Worm (Caenorhabditis elegans) whole organism, L1 larva: ENCODE results near the gene C08F8.6.

Experiments used
- C04F5.9 ChIP-seq: sonication (generic microtip); optimal IDR thresholded peaks from 2 replicates; lab custom pipeline; 2016; ENCODE audit warnings: missing genetic modification characterization, missing compliant biosample characterization
- Y116A8C.19 ChIP-seq: sonication (generic microtip); optimal IDR thresholded peaks from 2 replicates; lab custom pipeline; 2016; ENCODE audit warnings: missing compliant biosample characterization, missing genetic modification characterization, borderline replicate concordance
- aly-2 ChIP-seq: fragments of 150-350 bp; optimal IDR thresholded peaks from 2 replicates; lab custom pipeline; 2014; ENCODE audit warnings: missing biosample characterization, missing genetic modification characterization
- blmp-1 ChIP-seq: fragments of 150-350 bp; optimal IDR thresholded peaks from 2 replicates; lab custom pipeline; 2014; ENCODE audit warnings: missing biosample characterization, missing genetic modification characterization
- ceh-63 ChIP-seq: fragments of 200-800 bp; sonication (Bioruptor generic); optimal IDR thresholded peaks from 2 replicates; lab custom pipeline; 2018; ENCODE audit warnings: mild to moderate bottlenecking, missing genetic modification characterization, missing compliant biosample characterization
- ceh-8 ChIP-seq: fragments of 200-800 bp; sonication (Bioruptor generic); optimal IDR thresholded peaks from 2 replicates; lab custom pipeline; 2018; ENCODE audit warnings: mild to moderate bottlenecking, missing genetic modification characterization, moderate library complexity, missing compliant biosample characterization
- ceh-88 ChIP-seq: fragments of 200-800 bp; sonication (Bioruptor generic); IDR thresholded peaks from 2 replicates; pipeline ENCODE4 v1.3.6; 2022; ENCODE audit warnings: missing genetic modification characterization, missing compliant biosample characterization
- ceh-90 ChIP-seq: sonication (generic microtip); optimal IDR thresholded peaks from 2 replicates; lab custom pipeline; 2016; ENCODE audit warnings: missing genetic modification characterization, missing compliant biosample characterization
- dpl-1 ChIP-seq, 3 experiments: fragments of 150-350 bp in 2 of 3; sonication (generic microtip) in 1 of 3; optimal IDR thresholded peaks; 2 replicates each; lab custom pipeline; 2014 to 2017; ENCODE audit warnings: missing biosample characterization in 3 of 3, missing genetic modification characterization in 3 of 3, missing genetic modification reagents in 3 of 3
- dsc-1 ChIP-seq: sonication (generic microtip); optimal IDR thresholded peaks from 2 replicates; lab custom pipeline; 2016; ENCODE audit warnings: mild to moderate bottlenecking, missing genetic modification characterization, missing compliant biosample characterization
- efl-3 ChIP-seq: fragments of 200-800 bp; sonication (Bioruptor generic); optimal IDR thresholded peaks from 2 replicates; lab custom pipeline; 2018; ENCODE audit warnings: mild to moderate bottlenecking, missing genetic modification characterization, missing compliant biosample characterization
- egl-27 ChIP-seq, 2 experiments: fragments of 150-350 bp in 1 of 2; sonication (generic microtip); optimal IDR thresholded peaks; 3 replicates each; lab custom pipeline; 2017 to 2018; ENCODE audit warnings: missing biosample characterization in 2 of 2, missing genetic modification characterization in 2 of 2, missing genetic modification reagents in 2 of 2
- elt-2 ChIP-seq: sonication (generic microtip); optimal IDR thresholded peaks from 2 replicates; lab custom pipeline; 2016; ENCODE audit warnings: missing genetic modification characterization, mild to moderate bottlenecking, inconsistent platforms, missing compliant biosample characterization, missing genetic modification reagents
- elt-3 ChIP-seq, 6 experiments: fragments of 150-350 bp in 1 of 6; sonication (generic microtip); optimal IDR thresholded peaks; 2 replicates each; lab custom pipeline; 2017 to 2018; ENCODE audit warnings: missing biosample characterization in 6 of 6, missing genetic modification characterization in 6 of 6, inconsistent platforms in 1 of 6
- ets-5 ChIP-seq: fragments of 200-800 bp; sonication (Bioruptor generic); IDR thresholded peaks from 2 replicates; pipeline ENCODE4 v1.3.6; 2022; ENCODE audit warnings: missing genetic modification characterization, missing compliant biosample characterization
- fkh-10 ChIP-seq: sonication (generic microtip); optimal IDR thresholded peaks from 2 replicates; lab custom pipeline; 2017; ENCODE audit warnings: missing biosample characterization, missing genetic modification reagents, missing genetic modification characterization
- fkh-4 ChIP-seq: sonication (generic microtip); optimal IDR thresholded peaks from 2 replicates; lab custom pipeline; 2016; ENCODE audit warnings: missing compliant biosample characterization, missing genetic modification characterization, borderline replicate concordance
- grh-1 ChIP-seq: fragments of 200-800 bp; sonication (Bioruptor generic); IDR thresholded peaks from 2 replicates; pipeline ENCODE4 v1.3.6; 2022; ENCODE audit warnings: missing genetic modification reagents, missing genetic modification characterization, missing compliant biosample characterization
- hlh-4 ChIP-seq: sonication (generic microtip); optimal IDR thresholded peaks from 2 replicates; lab custom pipeline; 2016; ENCODE audit warnings: mild to moderate bottlenecking, missing genetic modification characterization, missing compliant biosample characterization
- irx-1 ChIP-seq: sonication (generic microtip); optimal IDR thresholded peaks from 2 replicates; lab custom pipeline; 2016; ENCODE audit warnings: missing genetic modification characterization, missing compliant biosample characterization
- lin-14 ChIP-seq: fragments of 200-800 bp; sonication (Bioruptor generic); optimal IDR thresholded peaks from 2 replicates; lab custom pipeline; 2018; ENCODE audit warnings: mild to moderate bottlenecking, missing genetic modification characterization, moderate library complexity, missing compliant biosample characterization
- lin-15B ChIP-seq: fragments of 150-350 bp; sonication (generic microtip); optimal IDR thresholded peaks from 3 replicates; lab custom pipeline; 2014; ENCODE audit warnings: missing biosample characterization, missing genetic modification characterization
- lin-35 ChIP-seq, 2 experiments: fragments of 150-350 bp; optimal IDR thresholded peaks; 2 replicates each; lab custom pipeline; 2014; ENCODE audit warnings: missing biosample characterization in 2 of 2, missing genetic modification characterization in 2 of 2, missing genetic modification reagents in 2 of 2
- lin-39 ChIP-seq: fragments of 150-350 bp; optimal IDR thresholded peaks from 2 replicates; lab custom pipeline; 2014; ENCODE audit warnings: missing biosample characterization, missing genetic modification reagents, missing genetic modification characterization
- lir-3 ChIP-seq: sonication (generic microtip); optimal IDR thresholded peaks from 2 replicates; lab custom pipeline; 2016; ENCODE audit warnings: mild to moderate bottlenecking, missing genetic modification characterization, moderate library complexity, missing compliant biosample characterization; ENCODE audit not compliant: poor library complexity
- mab-9 ChIP-seq: fragments of 200-800 bp; sonication (Bioruptor generic); IDR thresholded peaks from 2 replicates; pipeline ENCODE4 v1.3.6; 2022; ENCODE audit warnings: missing genetic modification reagents, missing genetic modification characterization, missing compliant biosample characterization
- mef-2 ChIP-seq: fragments of 150-350 bp; optimal IDR thresholded peaks from 2 replicates; lab custom pipeline; 2014; ENCODE audit warnings: missing biosample characterization, missing genetic modification characterization
- mep-1 ChIP-seq: fragments of 150-350 bp; optimal IDR thresholded peaks from 2 replicates; lab custom pipeline; 2014; ENCODE audit warnings: missing biosample characterization, missing genetic modification characterization
- nhr-11 ChIP-seq: fragments of 150-350 bp; optimal IDR thresholded peaks from 2 replicates; lab custom pipeline; 2014; ENCODE audit warnings: missing biosample characterization, missing genetic modification characterization
- nhr-12 ChIP-seq: sonication (generic microtip); optimal IDR thresholded peaks from 2 replicates; lab custom pipeline; 2017; ENCODE audit warnings: missing biosample characterization, missing genetic modification characterization
- nhr-19 ChIP-seq: fragments of 200-800 bp; sonication (Bioruptor generic); conservative IDR thresholded peaks from 2 replicates; pipeline ENCODE4 v1.3.6; 2022; ENCODE audit warnings: missing genetic modification characterization, missing compliant biosample characterization
- nhr-20 ChIP-seq: sonication (generic microtip); optimal IDR thresholded peaks from 2 replicates; lab custom pipeline; 2016; ENCODE audit warnings: mild to moderate bottlenecking, missing genetic modification characterization, missing compliant biosample characterization
- nhr-237 ChIP-seq: fragments of 150-350 bp; optimal IDR thresholded peaks from 2 replicates; lab custom pipeline; 2014; ENCODE audit warnings: missing biosample characterization, missing genetic modification characterization
- nhr-28 ChIP-seq: fragments of 150-350 bp; optimal IDR thresholded peaks from 2 replicates; lab custom pipeline; 2014; ENCODE audit warnings: missing biosample characterization, missing genetic modification characterization
- nhr-47 ChIP-seq: sonication (generic microtip); optimal IDR thresholded peaks from 2 replicates; lab custom pipeline; 2016; ENCODE audit warnings: mild to moderate bottlenecking, missing genetic modification characterization, moderate library complexity, missing compliant biosample characterization
- nhr-71 ChIP-seq: sonication (generic microtip); optimal IDR thresholded peaks from 2 replicates; lab custom pipeline; 2016; ENCODE audit warnings: mild to moderate bottlenecking, missing genetic modification characterization, moderate library complexity, missing compliant biosample characterization
- nhr-84 ChIP-seq: sonication (generic microtip); optimal IDR thresholded peaks from 2 replicates; lab custom pipeline; 2017; ENCODE audit warnings: missing biosample characterization, missing genetic modification characterization
- nhr-90 ChIP-seq: sonication (generic microtip); optimal IDR thresholded peaks from 2 replicates; lab custom pipeline; 2016; ENCODE audit warnings: mild to moderate bottlenecking, missing genetic modification characterization, missing compliant biosample characterization; ENCODE audit not compliant: poor library complexity
- pag-3 ChIP-seq: sonication (generic microtip); optimal IDR thresholded peaks from 2 replicates; lab custom pipeline; 2017; ENCODE audit warnings: missing genetic modification characterization, mild to moderate bottlenecking, missing compliant biosample characterization, antibody characterized with exemption, borderline replicate concordance; ENCODE audit not compliant: insufficient read depth
- pax-3 ChIP-seq: fragments of 200-800 bp; sonication (Bioruptor generic); optimal IDR thresholded peaks from 2 replicates; lab custom pipeline; 2018; ENCODE audit warnings: mild to moderate bottlenecking, missing genetic modification characterization, moderate library complexity, missing compliant biosample characterization
- pqm-1 ChIP-seq: sonication (generic microtip); optimal IDR thresholded peaks from 3 replicates; lab custom pipeline; 2017; ENCODE audit warnings: missing biosample characterization, missing genetic modification characterization
- skn-1 ChIP-seq: fragments of 150-350 bp; optimal IDR thresholded peaks from 2 replicates; lab custom pipeline; 2014; ENCODE audit warnings: missing biosample characterization, missing genetic modification characterization
- snpc-4 ChIP-seq: fragments of 150-350 bp; optimal IDR thresholded peaks from 2 replicates; lab custom pipeline; 2014; ENCODE audit warnings: missing biosample characterization, missing genetic modification characterization
- snu-23 ChIP-seq: sonication (generic microtip); optimal IDR thresholded peaks from 2 replicates; lab custom pipeline; 2016; ENCODE audit warnings: missing genetic modification characterization, missing compliant biosample characterization
- tbx-2 ChIP-seq: sonication (generic microtip); optimal IDR thresholded peaks from 2 replicates; lab custom pipeline; 2016; ENCODE audit warnings: missing genetic modification characterization, missing compliant biosample characterization
- tlp-1 ChIP-seq: fragments of 150-350 bp; optimal IDR thresholded peaks from 2 replicates; lab custom pipeline; 2014; ENCODE audit warnings: missing biosample characterization, missing genetic modification characterization
- unc-62 ChIP-seq: fragments of 150-350 bp; optimal IDR thresholded peaks from 2 replicates; lab custom pipeline; 2014; ENCODE audit warnings: missing biosample characterization, missing genetic modification reagents, missing genetic modification characterization
- unc-86 ChIP-seq: sonication (generic microtip); optimal IDR thresholded peaks from 2 replicates; lab custom pipeline; 2016; ENCODE audit warnings: missing genetic modification characterization, missing compliant biosample characterization
- unc-98 ChIP-seq: fragments of 200-800 bp; sonication (Bioruptor generic); IDR thresholded peaks from 2 replicates; pipeline ENCODE4 v1.3.6; 2022; ENCODE audit warnings: missing genetic modification characterization, missing compliant biosample characterization
- vab-15 ChIP-seq: sonication (generic microtip); optimal IDR thresholded peaks from 2 replicates; lab custom pipeline; 2017; ENCODE audit warnings: missing genotype, mild to moderate bottlenecking, missing genetic modification characterization, missing compliant biosample characterization
- xbp-1 ChIP-seq: sonication (generic microtip); optimal IDR thresholded peaks from 2 replicates; lab custom pipeline; 2016; ENCODE audit warnings: missing genetic modification characterization, missing compliant biosample characterization
- ztf-4 ChIP-seq: fragments of 150-350 bp; optimal IDR thresholded peaks from 2 replicates; lab custom pipeline; 2014; ENCODE audit warnings: missing biosample characterization, missing genetic modification characterization

C08F8.6 gene

DNA sequence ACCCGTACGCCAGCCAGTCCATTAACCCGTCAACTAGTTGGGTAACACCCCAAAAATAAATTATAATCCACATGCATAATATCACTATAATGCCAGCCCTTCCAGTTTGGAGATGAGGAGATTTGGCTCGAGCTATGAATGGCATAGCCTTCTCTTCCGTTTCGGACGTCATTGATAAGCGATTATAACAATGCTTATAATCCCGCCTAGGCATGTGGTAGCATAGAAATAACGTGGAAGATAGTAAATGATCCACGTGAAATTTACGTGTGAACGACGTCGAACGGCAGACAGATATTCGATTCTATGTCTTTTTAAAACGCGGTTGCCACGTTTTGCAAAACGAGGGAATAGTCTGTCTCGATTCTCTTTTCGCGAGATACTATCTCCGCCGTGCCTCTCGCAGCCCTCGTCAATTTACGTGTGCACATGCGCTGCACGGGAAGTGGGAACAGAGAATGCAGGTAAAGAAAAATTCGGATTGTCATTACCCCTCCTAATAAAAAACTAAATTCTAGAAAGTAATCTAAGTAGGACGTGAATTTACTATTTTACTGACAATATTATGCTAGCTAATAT, 15.9 kb downstream of the C08F8.6 start:
- TF ChIP-seq lin-15B (tag; lab: Kevin White, UChicago) (no peak), pqm-1 (no peak), nhr-20 (tag; lab: Kevin White, UChicago) (no peak), ztf-4 (tag; lab: Kevin White, UChicago) (no peak), fkh-4 (peak; percentile 2), lin-35 (GFP tag; optimal IDR thresholded peaks at IDR 0.05; lab: Kevin White, UChicago) (peak in 1 of 2 experiments; percentile 23), nhr-12 (tag; lab: Kevin White, UChicago) (no peak), pag-3 (tag; lab: Kevin White, UChicago) (peak; percentile 74), ceh-63 (no peak), blmp-1 (tag; lab: Kevin White, UChicago) (peak; percentile 25), nhr-84 (no peak), elt-3 (tag; optimal IDR thresholded peaks at IDR 0.05; lab: Kevin White, UChicago) (peak in 1 of 6 experiments; percentile 8), C04F5.9 (tag; lab: Kevin White, UChicago) (no peak), tlp-1 (tag; lab: Kevin White, UChicago) (no peak), nhr-90 (tag; lab: Kevin White, UChicago) (no peak), aly-2 (tag; lab: Kevin White, UChicago) (no peak), nhr-71 (tag; lab: Kevin White, UChicago) (peak; percentile 25), mab-9 (GFP tag; lab: Robert Waterston, UW) (no peak), unc-86 (no peak), lin-39 (tag; lab: Kevin White, UChicago) (no peak), nhr-11 (tag; lab: Kevin White, UChicago) (no peak), dpl-1 (GFP tag; optimal IDR thresholded peaks at IDR 0.05; lab: Kevin White, UChicago) (no peak), ceh-8 (GFP tag; lab: Kevin White, UChicago) (no peak), ceh-90 (no peak), snu-23 (GFP tag; lab: Kevin White, UChicago) (peak; percentile 51), egl-27 (tag; optimal IDR thresholded peaks at IDR 0.05; lab: Kevin White, UChicago) (no peak), skn-1 (tag; lab: Kevin White, UChicago) (peak; percentile 15), mef-2 (tag; lab: Kevin White, UChicago) (no peak), unc-98 (no peak), snpc-4 (no peak), mep-1 (tag; lab: Kevin White, UChicago) (peak; percentile 5), pax-3 (tag; lab: Kevin White, UChicago) (peak; percentile 68), nhr-237 (tag; lab: Kevin White, UChicago) (no peak), fkh-10 (GFP tag; lab: Kevin White, UChicago) (no peak), irx-1 (tag; lab: Kevin White, UChicago) (no peak), lir-3 (no peak), hlh-4 (no peak), ets-5 (GFP tag; lab: Robert Waterston, UW) (no peak), nhr-28 (tag; lab: Kevin White, UChicago) (no peak), grh-1 (GFP tag; lab: Robert Waterston, UW) (no peak), nhr-19 (GFP tag; lab: Robert Waterston, UW) (peak; percentile 4; the same call in 1 of the 2 replicates), tbx-2 (tag; lab: Kevin White, UChicago) (no peak), nhr-47 (tag; lab: Kevin White, UChicago) (no peak), lin-14 (GFP tag; lab: Kevin White, UChicago) (peak; percentile 55), ceh-88 (no peak), vab-15 (tag; lab: Kevin White, UChicago) (no peak), efl-3 (GFP tag; lab: Kevin White, UChicago) (no peak), unc-62 (GFP tag; lab: Kevin White, UChicago) (no peak), Y116A8C.19 (tag; lab: Kevin White, UChicago) (no peak), dsc-1 (tag; lab: Kevin White, UChicago) (peak; percentile 54), xbp-1 (tag; lab: Kevin White, UChicago) (no peak), elt-2 (tag; lab: Kevin White, UChicago) (no peak)
